Worm (Caenorhabditis elegans) whole organism, dauer: ENCODE data around the gene lmd-4.
"Not testable (repeated sequence)": the region's sequence is repeated elsewhere in the genome, so short reads cannot be mapped to it uniquely, and the experiment has no call there.

ENCODE experiments used
- unc-62 ChIP-seq: sonication (generic microtip); optimal IDR thresholded peaks from 2 replicates; lab custom pipeline; 2017; ENCODE audit warnings: missing biosample characterization, missing genetic modification reagents, missing genetic modification characterization

The lmd-4 gene

ce11 chrV:7332253-7332652, 11.4 kb upstream of the lmd-4 start, which contains the start of gene F10G2.1:
Gene F10G2.1 (plus strand): TSS chrV:7332553.
- TF ChIP-seq unc-62 (GFP tag; lab: Kevin White, UChicago) = no peak

DNA sequence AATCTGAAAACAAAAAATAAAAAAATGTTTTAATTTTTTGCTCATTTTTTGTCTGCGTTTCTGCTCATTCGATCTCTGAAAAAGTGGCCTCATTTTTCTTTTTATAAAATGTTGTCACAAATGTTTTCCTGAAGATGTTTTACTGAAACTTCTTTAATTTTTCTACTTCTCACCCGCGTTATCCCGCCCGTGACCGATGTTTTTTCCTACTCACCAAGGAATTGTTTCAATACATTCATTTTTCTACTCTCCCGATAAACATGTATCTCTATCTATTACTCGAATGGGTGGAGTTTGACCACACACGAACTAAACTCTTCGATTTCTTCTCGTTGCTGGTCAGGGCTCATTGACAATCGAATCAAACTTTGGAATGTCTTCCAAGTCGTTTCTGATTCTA, 10.1 kb upstream of the lmd-4 start, which contains the start of gene F10G2.2:
Gene F10G2.2 (plus strand): TSS at position 301 of the 400 bp plus-strand sequence.
- TF ChIP-seq unc-62 (GFP tag; lab: Kevin White, UChicago) = no peak

- TF ChIP-seq unc-62 (GFP tag; lab: Kevin White, UChicago) = no peak
Observed at ce11 chrV:7328092-7328491, 7.3 kb upstream of the lmd-4 start, which contains the start of gene clec-7. Gene clec-7 (plus strand): TSS chrV:7328392.

DNA sequence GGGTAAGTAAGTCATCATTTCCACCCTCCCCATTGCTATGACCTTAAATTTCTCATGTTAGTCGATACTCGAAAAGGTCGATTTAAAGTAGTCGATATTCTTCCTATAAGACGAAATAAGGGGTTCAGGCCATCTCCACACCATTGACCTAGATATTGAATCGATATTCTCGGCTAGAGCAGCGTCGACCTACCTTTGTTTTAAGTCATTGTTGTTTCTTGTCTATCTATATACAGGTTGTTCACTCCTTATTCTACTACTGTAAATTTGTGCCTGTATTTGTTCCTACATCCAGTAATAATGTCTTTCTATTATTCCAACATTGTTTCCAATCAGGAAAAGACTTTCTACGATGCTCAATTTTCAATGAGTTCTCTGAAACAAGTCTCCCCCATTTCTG, 6.1 kb upstream of the lmd-4 start, which contains the start of gene F10G2.4:
Gene F10G2.4 (plus strand): TSS at position 301 of the 400 bp plus-strand sequence.
- TF ChIP-seq unc-62 (GFP tag; lab: Kevin White, UChicago) = no peak

DNA sequence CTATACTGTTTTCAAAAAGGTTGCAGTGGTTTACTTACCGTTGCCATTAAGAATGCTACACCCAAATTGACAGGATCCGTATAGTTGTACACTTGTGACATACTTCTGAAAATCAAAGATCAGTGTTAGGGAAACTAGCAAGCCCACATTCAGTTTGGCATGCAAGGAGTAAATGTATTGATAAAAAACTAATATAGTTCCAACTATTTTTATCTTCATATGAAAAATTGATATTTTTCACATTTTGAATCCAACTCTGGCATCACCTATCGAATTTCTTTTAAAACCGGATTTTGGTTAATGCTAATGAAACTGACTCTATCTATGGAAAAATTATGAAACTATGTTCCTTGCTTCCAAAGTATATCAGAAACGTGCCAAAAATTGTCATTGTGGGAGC, 4.5 kb upstream of the lmd-4 start, which contains the start of gene srx-92:
Gene srx-92 (minus strand): TSS at position 101 of the 400 bp plus-strand sequence.
- no peak for TF ChIP-seq unc-62 (GFP tag; lab: Kevin White, UChicago)

DNA sequence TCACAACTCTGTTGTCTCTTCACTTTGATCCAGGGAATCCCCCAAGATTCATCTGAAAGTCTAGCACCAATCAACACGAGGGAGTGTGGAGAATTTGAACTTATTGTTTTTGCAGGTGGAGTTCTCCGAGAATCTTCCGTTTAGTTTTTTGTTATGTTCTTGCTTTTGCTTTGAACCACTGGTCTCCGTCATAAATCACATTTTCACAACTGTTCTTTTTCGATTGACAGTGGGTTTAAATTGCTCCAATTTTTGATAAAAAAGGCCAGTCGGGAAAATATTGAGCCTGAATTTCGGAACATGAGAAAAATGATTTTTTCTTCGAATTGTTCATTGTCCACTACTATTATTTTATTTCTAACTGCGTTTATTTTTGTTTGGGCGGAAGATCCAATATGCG, 1.1 kb upstream of the lmd-4 start, which contains the start of gene F10G2.10:
Gene F10G2.10 (plus strand): TSS at position 301 of the 400 bp plus-strand sequence.
- no peak for TF ChIP-seq unc-62 (GFP tag; lab: Kevin White, UChicago)

- TF ChIP-seq unc-62 (GFP tag; lab: Kevin White, UChicago) = no peak
Observed at ce11 chrV:7313233-7313632, 7.6 kb downstream of the lmd-4 start, which contains the start of gene srx-6. Gene srx-6 (minus strand): TSS chrV:7313333.

- no peak for TF ChIP-seq unc-62 (GFP tag; lab: Kevin White, UChicago)
Observed at ce11 chrV:7307089-7307488, 13.7 kb downstream of the lmd-4 start, which contains the start of gene F07G11.1. Gene F07G11.1 (plus strand): TSS chrV:7307389.

DNA sequence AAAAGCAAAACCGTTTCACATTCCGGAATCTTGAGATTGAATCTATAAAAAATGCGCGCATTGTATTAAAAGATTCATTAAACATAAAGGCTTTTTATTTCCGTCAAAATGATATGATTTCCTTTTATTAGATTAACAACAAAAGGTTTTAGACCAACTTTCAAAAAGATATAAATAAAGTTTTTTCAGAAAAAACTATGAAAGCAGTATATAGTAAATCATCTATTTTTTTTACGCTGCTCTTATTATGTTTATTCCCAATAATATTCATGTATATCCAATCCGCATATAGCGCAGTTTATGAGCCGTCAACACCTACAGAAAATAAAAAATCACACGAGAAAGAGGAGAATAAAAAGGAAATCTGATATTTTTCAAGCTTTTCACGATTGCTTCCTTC, 16.3 kb downstream of the lmd-4 start, which contains the start of gene F07G11.2:
Gene F07G11.2 (plus strand): TSS at position 301 of the 400 bp plus-strand sequence.
- not testable (repeated sequence) for TF ChIP-seq unc-62 (GFP tag; lab: Kevin White, UChicago)

DNA sequence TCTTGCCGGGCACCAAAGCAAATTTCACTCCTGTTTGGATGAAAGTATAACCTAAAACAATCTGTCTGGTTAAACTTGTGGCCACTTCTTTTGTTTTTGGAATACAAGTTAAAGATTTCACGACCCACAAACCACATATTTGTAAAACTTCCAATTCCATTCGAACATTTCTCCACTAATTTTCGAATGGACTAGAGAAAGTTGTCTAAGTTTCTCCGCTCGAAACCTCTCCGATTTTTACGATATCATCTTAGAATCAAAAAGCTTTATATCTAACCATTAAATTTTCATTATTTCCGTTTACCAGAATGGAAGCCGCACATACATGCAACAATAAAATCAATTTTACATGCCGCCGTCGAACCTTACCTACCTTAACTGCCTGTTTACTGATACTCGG, 22.3 kb downstream of the lmd-4 start, which contains the start of gene F07G11.3:
Gene F07G11.3 (plus strand): TSS at position 301 of the 400 bp plus-strand sequence.
- TF ChIP-seq unc-62 (GFP tag; lab: Kevin White, UChicago) = no peak

- TF ChIP-seq unc-62 (GFP tag; lab: Kevin White, UChicago) = no peak
Observed at ce11 chrV:7297263-7297662, 23.5 kb downstream of the lmd-4 start, which contains the start of gene srj-32. Gene srj-32 (minus strand): TSS chrV:7297363.

DNA sequence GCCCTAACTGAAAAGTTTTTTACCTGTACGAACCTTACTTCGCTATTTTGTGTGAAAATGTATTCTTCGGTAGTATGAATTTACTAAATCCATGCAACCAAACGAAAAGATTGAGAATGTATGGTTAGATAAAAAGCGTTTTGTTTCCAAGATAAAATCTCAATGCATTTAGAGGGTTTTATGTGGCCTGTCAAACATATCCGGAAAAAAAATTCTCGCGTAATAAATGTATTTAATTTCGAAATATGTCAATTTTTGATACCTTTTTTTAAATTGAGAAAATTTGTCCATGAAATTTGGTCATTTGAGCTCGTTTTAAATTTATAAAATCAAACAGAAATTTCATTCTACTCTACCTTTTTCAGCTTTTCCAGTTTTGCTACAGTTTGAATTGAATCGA, 25.5 kb downstream of the lmd-4 start, which contains the start of gene F07G11.4:
Gene F07G11.4 (minus strand): TSS at position 101 of the 400 bp plus-strand sequence.
- TF ChIP-seq unc-62 (GFP tag; lab: Kevin White, UChicago) = no peak

DNA sequence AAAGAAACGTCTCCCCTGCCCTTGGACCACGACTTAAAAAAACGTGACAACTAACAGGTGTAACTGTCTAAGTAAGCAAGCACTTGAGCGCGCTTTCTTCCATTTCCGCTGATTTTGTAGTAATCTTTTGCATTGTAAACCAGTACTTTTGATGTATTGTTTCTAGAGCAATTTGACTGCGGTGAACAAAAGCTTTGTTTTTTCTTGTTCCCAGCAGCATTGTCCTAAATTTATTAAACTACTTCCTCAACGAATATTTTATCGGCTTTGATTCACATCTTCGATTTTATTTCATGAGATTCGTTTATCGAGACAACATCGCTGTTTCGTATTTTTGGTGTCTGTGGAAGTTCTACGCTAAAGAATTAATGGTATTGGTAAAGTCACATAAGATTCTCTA, 32.1 kb downstream of the lmd-4 start, which contains the start of gene C13A2.1:
Gene C13A2.1 (plus strand): TSS at position 301 of the 400 bp plus-strand sequence.
- TF ChIP-seq unc-62 (GFP tag; lab: Kevin White, UChicago) = no peak

ce11 chrV:7282037-7282436, 38.8 kb downstream of the lmd-4 start, which contains the start of gene C13A2.3:
Gene C13A2.3 (plus strand): TSS chrV:7282337.
- no peak for TF ChIP-seq unc-62 (GFP tag; lab: Kevin White, UChicago)

ce11 chrV:7279090-7279489, 41.7 kb downstream of the lmd-4 start, which contains the start of gene C13A2.4:
Gene C13A2.4 (plus strand): TSS chrV:7279390.
- TF ChIP-seq unc-62 (GFP tag; lab: Kevin White, UChicago) = no peak

- no peak for TF ChIP-seq unc-62 (GFP tag; lab: Kevin White, UChicago)
Observed at ce11 chrV:7275491-7275890, 45.3 kb downstream of the lmd-4 start, which contains the start of gene C13A2.5. Gene C13A2.5 (plus strand): TSS chrV:7275791.
